Worm (Caenorhabditis elegans) whole organism, L1 larva: Measurements from ENCODE around the gene str-134.

Experiments used
- C04F5.9 ChIP-seq: sonication (generic microtip); optimal IDR thresholded peaks from 2 replicates; lab custom pipeline; 2016; ENCODE audit warnings: missing genetic modification characterization, missing compliant biosample characterization
- C16A3.4 ChIP-seq: fragments of 150-350 bp; optimal IDR thresholded peaks from 2 replicates; lab custom pipeline; 2014; ENCODE audit warnings: missing biosample characterization, missing genetic modification characterization
- C34B4.2 ChIP-seq: sonication (generic microtip); optimal IDR thresholded peaks from 2 replicates; lab custom pipeline; 2017; ENCODE audit warnings: mild to moderate bottlenecking, missing genetic modification characterization, missing compliant biosample characterization
- F16B12.6 ChIP-seq: fragments of 150-350 bp; optimal IDR thresholded peaks from 2 replicates; lab custom pipeline; 2014; ENCODE audit warnings: missing biosample characterization, missing genetic modification characterization
- aha-1 ChIP-seq: fragments of 150-350 bp; optimal IDR thresholded peaks from 2 replicates; lab custom pipeline; 2014; ENCODE audit warnings: missing biosample characterization, missing genetic modification characterization
- alr-1 ChIP-seq: fragments of 200-800 bp; sonication (Bioruptor generic); optimal IDR thresholded peaks from 2 replicates; lab custom pipeline; 2018; ENCODE audit warnings: borderline replicate concordance, mild to moderate bottlenecking, missing genetic modification characterization, missing compliant biosample characterization
- blmp-1 ChIP-seq: fragments of 150-350 bp; optimal IDR thresholded peaks from 2 replicates; lab custom pipeline; 2014; ENCODE audit warnings: missing biosample characterization, missing genetic modification characterization
- ceh-63 ChIP-seq: fragments of 200-800 bp; sonication (Bioruptor generic); optimal IDR thresholded peaks from 2 replicates; lab custom pipeline; 2018; ENCODE audit warnings: mild to moderate bottlenecking, missing genetic modification characterization, missing compliant biosample characterization
- ceh-82 ChIP-seq, 3 experiments: fragments of 150-350 bp in 1 of 3; sonication (generic microtip) in 2 of 3; optimal IDR thresholded peaks; 2 replicates each; lab custom pipeline; 2014 to 2017; ENCODE audit warnings: missing biosample characterization in 3 of 3, missing genetic modification characterization in 3 of 3
- ceh-88 ChIP-seq: fragments of 200-800 bp; sonication (Bioruptor generic); IDR thresholded peaks from 2 replicates; pipeline ENCODE4 v1.3.6; 2022; ENCODE audit warnings: missing genetic modification characterization, missing compliant biosample characterization
- ceh-90 ChIP-seq: sonication (generic microtip); optimal IDR thresholded peaks from 2 replicates; lab custom pipeline; 2016; ENCODE audit warnings: missing genetic modification characterization, missing compliant biosample characterization
- ces-1 ChIP-seq: fragments of 150-350 bp; optimal IDR thresholded peaks from 2 replicates; lab custom pipeline; 2014; ENCODE audit warnings: missing biosample characterization, missing genetic modification reagents, missing genetic modification characterization
- dsc-1 ChIP-seq: sonication (generic microtip); optimal IDR thresholded peaks from 2 replicates; lab custom pipeline; 2016; ENCODE audit warnings: mild to moderate bottlenecking, missing genetic modification characterization, missing compliant biosample characterization
- egl-13 ChIP-seq: sonication (generic microtip); optimal IDR thresholded peaks from 2 replicates; lab custom pipeline; 2016; ENCODE audit warnings: missing genotype, missing genetic modification reagents, missing genetic modification characterization, missing compliant biosample characterization
- elt-2 ChIP-seq: sonication (generic microtip); optimal IDR thresholded peaks from 2 replicates; lab custom pipeline; 2016; ENCODE audit warnings: missing genetic modification characterization, mild to moderate bottlenecking, inconsistent platforms, missing compliant biosample characterization, missing genetic modification reagents
- ets-5 ChIP-seq: fragments of 200-800 bp; sonication (Bioruptor generic); IDR thresholded peaks from 2 replicates; pipeline ENCODE4 v1.3.6; 2022; ENCODE audit warnings: missing genetic modification characterization, missing compliant biosample characterization
- fkh-4 ChIP-seq: sonication (generic microtip); optimal IDR thresholded peaks from 2 replicates; lab custom pipeline; 2016; ENCODE audit warnings: missing compliant biosample characterization, missing genetic modification characterization, borderline replicate concordance
- fkh-8 ChIP-seq: sonication (generic microtip); optimal IDR thresholded peaks from 2 replicates; lab custom pipeline; 2016; ENCODE audit warnings: mild to moderate bottlenecking, missing genetic modification characterization, missing compliant biosample characterization
- grh-1 ChIP-seq: fragments of 200-800 bp; sonication (Bioruptor generic); IDR thresholded peaks from 2 replicates; pipeline ENCODE4 v1.3.6; 2022; ENCODE audit warnings: missing genetic modification reagents, missing genetic modification characterization, missing compliant biosample characterization
- hlh-17 ChIP-seq: fragments of 200-800 bp; sonication (Bioruptor generic); optimal IDR thresholded peaks from 2 replicates; lab custom pipeline; 2018; ENCODE audit warnings: missing genetic modification characterization, mild to moderate bottlenecking, missing compliant biosample characterization, moderate library complexity, borderline replicate concordance
- hpl-2 ChIP-seq: fragments of 150-350 bp; optimal IDR thresholded peaks from 2 replicates; lab custom pipeline; 2014; ENCODE audit warnings: missing biosample characterization, missing genetic modification reagents, missing genetic modification characterization
- irx-1 ChIP-seq: sonication (generic microtip); optimal IDR thresholded peaks from 2 replicates; lab custom pipeline; 2016; ENCODE audit warnings: missing genetic modification characterization, missing compliant biosample characterization
- isw-1 ChIP-seq: fragments of 200-800 bp; sonication (Bioruptor generic); IDR thresholded peaks from 2 replicates; pipeline ENCODE4 v1.3.6; 2022; ENCODE audit warnings: missing genetic modification characterization, missing compliant biosample characterization
- jun-1 ChIP-seq: fragments of 150-350 bp; optimal IDR thresholded peaks from 2 replicates; lab custom pipeline; 2014; ENCODE audit warnings: missing biosample characterization, missing genetic modification reagents, missing genetic modification characterization
- lin-14 ChIP-seq: fragments of 200-800 bp; sonication (Bioruptor generic); optimal IDR thresholded peaks from 2 replicates; lab custom pipeline; 2018; ENCODE audit warnings: mild to moderate bottlenecking, missing genetic modification characterization, moderate library complexity, missing compliant biosample characterization
- lin-15B ChIP-seq: fragments of 150-350 bp; sonication (generic microtip); optimal IDR thresholded peaks from 3 replicates; lab custom pipeline; 2014; ENCODE audit warnings: missing biosample characterization, missing genetic modification characterization
- lir-3 ChIP-seq: sonication (generic microtip); optimal IDR thresholded peaks from 2 replicates; lab custom pipeline; 2016; ENCODE audit warnings: mild to moderate bottlenecking, missing genetic modification characterization, moderate library complexity, missing compliant biosample characterization; ENCODE audit not compliant: poor library complexity
- mdl-1 ChIP-seq, 2 experiments: fragments of 150-350 bp; optimal IDR thresholded peaks; 2 replicates each; lab custom pipeline; 2014 to 2017; ENCODE audit warnings: missing biosample characterization in 2 of 2, missing genetic modification characterization in 2 of 2, inconsistent platforms in 1 of 2
- mef-2 ChIP-seq: fragments of 150-350 bp; optimal IDR thresholded peaks from 2 replicates; lab custom pipeline; 2014; ENCODE audit warnings: missing biosample characterization, missing genetic modification characterization
- nhr-237 ChIP-seq: fragments of 150-350 bp; optimal IDR thresholded peaks from 2 replicates; lab custom pipeline; 2014; ENCODE audit warnings: missing biosample characterization, missing genetic modification characterization
- nhr-28 ChIP-seq: fragments of 150-350 bp; optimal IDR thresholded peaks from 2 replicates; lab custom pipeline; 2014; ENCODE audit warnings: missing biosample characterization, missing genetic modification characterization
- nhr-47 ChIP-seq: sonication (generic microtip); optimal IDR thresholded peaks from 2 replicates; lab custom pipeline; 2016; ENCODE audit warnings: mild to moderate bottlenecking, missing genetic modification characterization, moderate library complexity, missing compliant biosample characterization
- nhr-84 ChIP-seq: sonication (generic microtip); optimal IDR thresholded peaks from 2 replicates; lab custom pipeline; 2017; ENCODE audit warnings: missing biosample characterization, missing genetic modification characterization
- nhr-90 ChIP-seq: sonication (generic microtip); optimal IDR thresholded peaks from 2 replicates; lab custom pipeline; 2016; ENCODE audit warnings: mild to moderate bottlenecking, missing genetic modification characterization, missing compliant biosample characterization; ENCODE audit not compliant: poor library complexity
- pag-3 ChIP-seq: sonication (generic microtip); optimal IDR thresholded peaks from 2 replicates; lab custom pipeline; 2017; ENCODE audit warnings: missing genetic modification characterization, mild to moderate bottlenecking, missing compliant biosample characterization, antibody characterized with exemption, borderline replicate concordance; ENCODE audit not compliant: insufficient read depth
- pax-3 ChIP-seq: fragments of 200-800 bp; sonication (Bioruptor generic); optimal IDR thresholded peaks from 2 replicates; lab custom pipeline; 2018; ENCODE audit warnings: mild to moderate bottlenecking, missing genetic modification characterization, moderate library complexity, missing compliant biosample characterization
- rnt-1 ChIP-seq: sonication (generic microtip); optimal IDR thresholded peaks from 2 replicates; lab custom pipeline; 2016; ENCODE audit warnings: mild to moderate bottlenecking, missing genetic modification characterization, moderate library complexity, missing compliant biosample characterization
- snu-23 ChIP-seq: sonication (generic microtip); optimal IDR thresholded peaks from 2 replicates; lab custom pipeline; 2016; ENCODE audit warnings: missing genetic modification characterization, missing compliant biosample characterization
- sox-4 ChIP-seq: sonication (generic microtip); optimal IDR thresholded peaks from 2 replicates; lab custom pipeline; 2016; ENCODE audit warnings: missing genetic modification characterization, missing compliant biosample characterization
- sptf-1 ChIP-seq: fragments of 150-350 bp; optimal IDR thresholded peaks from 2 replicates; lab custom pipeline; 2014; ENCODE audit warnings: missing biosample characterization, missing genetic modification characterization
- sup-37 ChIP-seq: fragments of 200-800 bp; sonication (Bioruptor generic); optimal IDR thresholded peaks from 2 replicates; lab custom pipeline; 2018; ENCODE audit warnings: mild to moderate bottlenecking, missing genetic modification characterization, missing compliant biosample characterization
- swsn-7 ChIP-seq: sonication (generic microtip); optimal IDR thresholded peaks from 2 replicates; lab custom pipeline; 2016; ENCODE audit warnings: missing genetic modification characterization, missing compliant biosample characterization
- tlp-1 ChIP-seq: fragments of 150-350 bp; optimal IDR thresholded peaks from 2 replicates; lab custom pipeline; 2014; ENCODE audit warnings: missing biosample characterization, missing genetic modification characterization
- unc-130 ChIP-seq: fragments of 150-350 bp; optimal IDR thresholded peaks from 2 replicates; lab custom pipeline; 2017; ENCODE audit warnings: missing biosample characterization, missing genetic modification characterization, inconsistent platforms
- unc-30 ChIP-seq: sonication (generic microtip); optimal IDR thresholded peaks from 2 replicates; lab custom pipeline; 2017; ENCODE audit warnings: missing biosample characterization, missing genetic modification characterization
- unc-62 ChIP-seq: fragments of 150-350 bp; optimal IDR thresholded peaks from 2 replicates; lab custom pipeline; 2014; ENCODE audit warnings: missing biosample characterization, missing genetic modification reagents, missing genetic modification characterization
- unc-86 ChIP-seq: sonication (generic microtip); optimal IDR thresholded peaks from 2 replicates; lab custom pipeline; 2016; ENCODE audit warnings: missing genetic modification characterization, missing compliant biosample characterization
- unc-98 ChIP-seq: fragments of 200-800 bp; sonication (Bioruptor generic); IDR thresholded peaks from 2 replicates; pipeline ENCODE4 v1.3.6; 2022; ENCODE audit warnings: missing genetic modification characterization, missing compliant biosample characterization
- vab-15 ChIP-seq: sonication (generic microtip); optimal IDR thresholded peaks from 2 replicates; lab custom pipeline; 2017; ENCODE audit warnings: missing genotype, mild to moderate bottlenecking, missing genetic modification characterization, missing compliant biosample characterization
- xbp-1 ChIP-seq: sonication (generic microtip); optimal IDR thresholded peaks from 2 replicates; lab custom pipeline; 2016; ENCODE audit warnings: missing genetic modification characterization, missing compliant biosample characterization
- zip-4 ChIP-seq: fragments of 200-800 bp; sonication (Bioruptor generic); optimal IDR thresholded peaks from 2 replicates; lab custom pipeline; 2018; ENCODE audit warnings: mild to moderate bottlenecking, missing genetic modification characterization, moderate library complexity, missing compliant biosample characterization
- ztf-11 ChIP-seq, 2 experiments: sonication (generic microtip); optimal IDR thresholded peaks; 2 replicates each; lab custom pipeline; 2016 to 2017; ENCODE audit warnings: missing genetic modification characterization in 2 of 2, missing biosample characterization in 1 of 2, missing compliant biosample characterization in 1 of 2

The str-134 gene

DNA sequence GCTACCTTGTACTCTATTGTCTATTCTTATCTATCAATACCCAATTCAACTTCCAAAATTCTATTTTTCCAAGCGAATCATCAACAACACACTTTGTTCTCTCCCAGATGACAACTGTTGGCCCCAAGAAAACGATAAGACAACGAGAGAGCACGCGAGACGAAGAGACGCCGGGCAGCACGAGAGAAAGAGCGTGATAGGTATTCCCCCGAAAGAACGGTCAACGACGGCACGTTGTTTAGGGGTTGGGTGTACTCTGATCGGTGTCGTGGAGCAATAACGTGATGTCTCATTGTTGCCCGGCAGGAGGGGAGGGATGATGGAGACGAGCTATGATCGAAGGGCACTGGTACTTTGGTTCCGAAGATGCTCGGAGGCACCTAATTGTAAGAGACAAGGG, 12.1 kb upstream of the str-134 start:
- peak; percentile 100 for TF ChIP-seq lin-14 (GFP tag; lab: Kevin White, UChicago)
- peak; percentile 94 for TF ChIP-seq nhr-90 (tag; lab: Kevin White, UChicago)
- TF ChIP-seq unc-62 (GFP tag; lab: Kevin White, UChicago): no peak
- TF ChIP-seq sup-37 (GFP tag; lab: Kevin White, UChicago): peak; percentile 94
- TF ChIP-seq ceh-88 (GFP tag; lab: Robert Waterston, UW): peak; percentile 75
- peak; percentile 59 for TF ChIP-seq sox-4 (tag; lab: Kevin White, UChicago)
- TF ChIP-seq ceh-90: no peak
- TF ChIP-seq C16A3.4 (tag; lab: Kevin White, UChicago): peak; percentile 86
- no peak for TF ChIP-seq ces-1 (GFP tag; lab: Kevin White, UChicago)
- peak; percentile 63 for TF ChIP-seq unc-98 (GFP tag; lab: Robert Waterston, UW)
- TF ChIP-seq fkh-4 (tag; lab: Kevin White, UChicago): no peak
- peak; percentile 80 for TF ChIP-seq mef-2 (tag; lab: Kevin White, UChicago)
- TF ChIP-seq lin-15B (tag; lab: Kevin White, UChicago): no peak
- TF ChIP-seq snu-23 (GFP tag; lab: Kevin White, UChicago): peak; percentile 96
- peak; percentile 76 for TF ChIP-seq C04F5.9
- peak; percentile 89 for TF ChIP-seq swsn-7 (tag; lab: Kevin White, UChicago)
- peak; percentile 52; the same call in 1 of the 2 replicates for TF ChIP-seq isw-1
- peak; percentile 86 for TF ChIP-seq lir-3 (tag; lab: Kevin White, UChicago)
- peak; percentile 76 to 99 for TF ChIP-seq mdl-1 (tag; optimal IDR thresholded peaks at IDR 0.05; lab: Kevin White, UChicago)
- no peak for TF ChIP-seq unc-30 (tag; lab: Kevin White, UChicago)
- TF ChIP-seq C34B4.2: peak; percentile 52
- TF ChIP-seq vab-15 (tag; lab: Kevin White, UChicago): peak; percentile 75
- TF ChIP-seq ztf-11 (tag; optimal IDR thresholded peaks at IDR 0.05; lab: Kevin White, UChicago): peak in 1 of 2 experiments; percentile 86
- TF ChIP-seq ceh-63 (GFP tag; lab: Kevin White, UChicago): no peak
- no peak for TF ChIP-seq alr-1 (tag; lab: Kevin White, UChicago)
- peak; percentile 77 for TF ChIP-seq jun-1 (tag; lab: Kevin White, UChicago)
- no peak for TF ChIP-seq ets-5 (GFP tag; lab: Robert Waterston, UW)
- peak; percentile 34 for TF ChIP-seq dsc-1 (tag; lab: Kevin White, UChicago)
- no peak for TF ChIP-seq F16B12.6 (tag; lab: Kevin White, UChicago)
- TF ChIP-seq nhr-28 (tag; lab: Kevin White, UChicago): no peak
- no peak for TF ChIP-seq hpl-2 (GFP tag; lab: Kevin White, UChicago)
- TF ChIP-seq zip-4 (GFP tag; lab: Kevin White, UChicago): peak; percentile 52
- TF ChIP-seq egl-13 (tag; lab: Kevin White, UChicago): peak; percentile 53
- TF ChIP-seq hlh-17: no peak
- TF ChIP-seq fkh-8 (tag; lab: Kevin White, UChicago): no peak
- no peak for TF ChIP-seq nhr-84 (tag; lab: Kevin White, UChicago)
- TF ChIP-seq rnt-1 (tag; lab: Kevin White, UChicago): peak; percentile 95
- TF ChIP-seq blmp-1 (tag; lab: Kevin White, UChicago): peak; percentile 13
- TF ChIP-seq tlp-1: no peak
- no peak for TF ChIP-seq aha-1 (tag; lab: Kevin White, UChicago)
- TF ChIP-seq pag-3 (tag; lab: Kevin White, UChicago): no peak
- TF ChIP-seq nhr-47 (tag; lab: Kevin White, UChicago): peak; percentile 89
- no peak for TF ChIP-seq nhr-237 (tag; lab: Kevin White, UChicago)
- TF ChIP-seq elt-2 (tag; lab: Kevin White, UChicago): peak; percentile 99
- TF ChIP-seq unc-86 (tag; lab: Kevin White, UChicago): no peak
- peak; percentile 84 for TF ChIP-seq xbp-1 (tag; lab: Kevin White, UChicago)
- peak; percentile 77 for TF ChIP-seq irx-1 (tag; lab: Kevin White, UChicago)
- TF ChIP-seq grh-1 (GFP tag; lab: Robert Waterston, UW): peak; percentile 84
- TF ChIP-seq unc-130 (tag; lab: Kevin White, UChicago): peak; percentile 87
- TF ChIP-seq sptf-1 (tag; lab: Kevin White, UChicago): no peak
- TF ChIP-seq ceh-82 (tag; optimal IDR thresholded peaks at IDR 0.05; lab: Kevin White, UChicago): peak; percentile 25 to 51 (median 41)
- TF ChIP-seq pax-3: peak; percentile 75
